Worm (Caenorhabditis elegans): Measurements from ENCODE around the gene C43F9.11.
A peak's percentile ranks its signal among the peaks of the same experiment; 100 is the strongest.

C43F9.11 gene

DNA sequence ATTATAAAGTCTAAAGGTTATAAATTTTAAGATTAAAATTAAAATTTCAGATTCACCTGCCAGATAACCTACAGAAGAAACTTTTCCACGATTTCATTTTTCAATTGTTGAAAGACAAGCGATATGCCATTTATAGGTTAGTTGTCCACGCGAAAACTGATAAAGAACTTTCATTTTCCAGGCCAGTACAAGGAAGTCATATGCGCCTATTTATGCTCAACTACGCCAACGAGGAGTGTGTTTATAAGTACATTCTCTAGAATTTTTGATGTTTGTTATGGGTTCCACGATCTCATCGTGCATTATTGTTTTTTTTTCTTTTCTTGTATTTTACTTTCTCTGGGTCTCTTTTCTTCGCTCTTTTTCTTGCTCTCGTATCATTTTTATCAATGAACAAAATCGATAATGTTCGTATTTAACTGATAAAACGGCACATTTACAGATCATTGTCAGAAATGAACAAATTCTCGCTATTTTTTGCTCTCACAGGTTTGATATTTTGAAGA is 10.0 kb downstream of the C43F9.11 start, which contains the start of gene R09H10.3:
TSS of gene R09H10.3 (plus strand) at position 456 of the 506 bp plus-strand sequence.
- TF ChIP-seq mdl-1 (tag; optimal IDR thresholded peaks at IDR 0.05) (peak in 1 of 2 experiments; percentile 21), aha-1 (tag) (peak; percentile 45), nhr-28 (tag; optimal IDR thresholded peaks at IDR 0.05) (peak; percentile 14), daf-16 (GFP tag; optimal IDR thresholded peaks at IDR 0.05) (no peak), daf-16 (tag; optimal IDR thresholded peaks at IDR 0.05) (peak; percentile 86), Y48G9A.11 (GFP tag; IDR thresholded peaks at IDR 0.05) (no peak)

- TF ChIP-seq unc-62 (GFP tag; optimal IDR thresholded peaks at IDR 0.05 in 1 of 2) (peak in 1 of 2 experiments; percentile 63), unc-62 (tag; optimal IDR thresholded peaks at IDR 0.05) (no peak), lir-3 (tag; optimal IDR thresholded peaks at IDR 0.05) (no peak), lin-15B (tag; optimal IDR thresholded peaks at IDR 0.05) (no peak)
Observed at ce11 chrIV:10608275-10608674, 11.7 kb downstream of the C43F9.11 start, which contains the start of gene R09H10.6. TSS of gene R09H10.6 (plus strand) at chrIV:10608575.

DNA sequence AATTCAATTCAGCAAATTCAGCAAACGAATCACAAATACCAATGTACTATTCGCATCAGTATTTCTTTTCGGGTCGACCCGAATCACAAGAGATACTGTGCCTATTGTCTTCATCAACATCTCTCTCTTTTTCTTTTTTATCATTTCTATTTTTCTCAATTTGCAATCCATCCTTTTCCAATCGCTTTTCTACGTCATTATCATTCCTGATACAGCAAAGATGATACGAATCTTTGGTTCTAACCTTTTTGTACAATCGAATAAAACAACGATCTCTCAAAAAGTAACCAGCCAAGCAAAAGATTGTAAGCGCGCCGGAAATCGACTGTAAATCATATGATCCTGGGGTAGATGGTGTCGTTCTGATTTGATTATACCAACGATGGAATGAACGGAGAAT is 13.3 kb downstream of the C43F9.11 start:
- TF ChIP-seq lin-29 (GFP tag; IDR thresholded peaks at IDR 0.05) (no peak), nhr-77 (tag; optimal IDR thresholded peaks at IDR 0.05) (no peak), ZK337.2 (GFP tag; IDR thresholded peaks at IDR 0.05) (no peak), lim-7 (GFP tag; IDR thresholded peaks at IDR 0.05) (no peak), cey-2 (tag; optimal IDR thresholded peaks at IDR 0.05; ENCODE audit: borderline replicate concordance, insufficient read depth) (no peak), ceh-20 (GFP tag; IDR thresholded peaks at IDR 0.05) (no peak), F49E8.2 (tag; optimal IDR thresholded peaks at IDR 0.05; ENCODE audit: borderline replicate concordance) (no peak), duxl-1 (tag; optimal IDR thresholded peaks at IDR 0.05; ENCODE audit: poor library complexity) (no peak), dpl-1 (GFP tag; optimal IDR thresholded peaks at IDR 0.05) (no peak), ceh-62 (tag; optimal IDR thresholded peaks at IDR 0.05) (no peak), pha-4 (GFP tag; IDR thresholded peaks at IDR 0.05) (no peak), pha-4 (tag; optimal IDR thresholded peaks at IDR 0.05) (no peak), unc-130 (GFP tag; optimal IDR thresholded peaks at IDR 0.05) (no peak), vab-7 (GFP tag; IDR thresholded peaks at IDR 0.05) (no peak), nhr-102 (tag; optimal IDR thresholded peaks at IDR 0.05) (no peak), dmd-6 (GFP tag; IDR thresholded peaks at IDR 0.05) (peak; percentile 11; the same call in 1 of the 2 replicates), lir-3 (tag; optimal IDR thresholded peaks at IDR 0.05) (no peak), nhr-76 (tag; optimal IDR thresholded peaks at IDR 0.05) (peak; percentile 39), aha-1 (tag) (no peak), snpc-1.2 (GFP tag; IDR thresholded peaks at IDR 0.05) (no peak), nhr-28 (tag; optimal IDR thresholded peaks at IDR 0.05) (peak; percentile 48), ama-1 (optimal IDR thresholded peaks at IDR 0.05) (no peak), ceh-28 (tag; optimal IDR thresholded peaks at IDR 0.05) (no peak)

- TF ChIP-seq nhr-102 (tag; optimal IDR thresholded peaks at IDR 0.05) (no peak), ctbp-1 (GFP tag; IDR thresholded peaks at IDR 0.05) (no peak), aly-2 (tag; optimal IDR thresholded peaks at IDR 0.05) (no peak), lin-1 (GFP tag; IDR thresholded peaks at IDR 0.05) (no peak), mxl-2 (GFP tag; conservative IDR thresholded peaks at IDR 0.05) (no peak), ces-1 (GFP tag; optimal IDR thresholded peaks at IDR 0.05) (no peak), ama-1 (optimal IDR thresholded peaks at IDR 0.05) (no peak), ceh-20 (GFP tag; IDR thresholded peaks at IDR 0.05) (no peak), pha-4 (GFP tag; IDR thresholded peaks at IDR 0.05) (no peak), pha-4 (tag; optimal IDR thresholded peaks at IDR 0.05) (no peak), attf-4 (tag; optimal IDR thresholded peaks at IDR 0.05) (no peak), set-16 (GFP tag; IDR thresholded peaks at IDR 0.05) (no peak), lin-13 (GFP tag; optimal IDR thresholded peaks at IDR 0.05) (no peak), zip-2 (tag; optimal IDR thresholded peaks at IDR 0.05) (no peak), lin-39 (tag; optimal IDR thresholded peaks at IDR 0.05) (no peak)
Observed at ce11 chrIV:10612281-10612680, 15.7 kb downstream of the C43F9.11 start.

Measured in whole organism, L4 larva.